Fruit fly (Drosophila melanogaster): ENCODE results near the gene hiw.

DNA sequence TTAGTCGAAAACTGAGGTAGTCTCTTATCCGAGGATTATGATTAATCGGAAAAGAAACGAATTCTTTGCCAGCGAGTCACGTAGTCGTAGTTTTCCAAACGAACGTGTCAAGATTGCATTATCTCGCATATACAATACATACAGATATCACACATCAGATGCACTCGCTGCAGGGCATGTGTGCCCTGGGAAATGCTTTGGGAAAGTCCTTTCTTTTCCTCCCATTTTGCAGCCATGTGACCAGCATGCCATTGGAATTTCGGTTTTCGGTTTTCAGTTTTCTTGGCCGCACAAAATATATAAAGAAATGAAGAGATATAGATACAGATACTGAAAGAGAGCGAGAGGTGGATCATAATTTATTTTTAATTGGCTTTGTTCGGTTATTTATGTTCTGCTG, 35.1 kb downstream of the hiw start:
- no peak for TF ChIP-seq CG8478 (optimal IDR thresholded peaks at IDR 0.05)
- no peak for TF ChIP-seq usp (GFP tag; optimal IDR thresholded peaks at IDR 0.05)
- no peak for TF ChIP-seq psq (optimal IDR thresholded peaks at IDR 0.05)
- no peak for TF ChIP-seq Dll (optimal IDR thresholded peaks at IDR 0.05)

Measured in whole organism.